Worm (Caenorhabditis elegans): ENCODE results near the gene C40A11.8.

DNA sequence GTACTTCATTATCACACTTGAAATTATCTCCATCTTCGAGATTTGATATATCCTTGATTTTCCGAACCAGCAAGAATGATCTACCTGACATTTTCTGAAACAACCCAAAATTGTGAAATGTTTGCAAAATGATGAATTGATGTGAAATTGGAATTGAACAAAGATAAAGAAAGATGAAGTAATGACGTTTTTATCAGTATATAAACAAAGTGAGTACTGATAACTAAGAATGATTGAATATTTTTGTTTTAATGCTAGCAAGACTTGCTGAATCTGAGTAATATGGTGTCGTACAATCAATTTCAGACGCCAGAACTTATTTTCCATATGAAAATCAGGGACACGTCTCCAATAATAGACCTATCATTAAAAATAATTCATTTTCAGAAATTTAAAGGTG is 28.6 kb downstream of the C40A11.8 start, which contains the start of gene math-37:
- TF ChIP-seq ama-1 (optimal IDR thresholded peaks at IDR 0.05) (no peak), hmbx-1 (tag; optimal IDR thresholded peaks at IDR 0.05) (no peak), hmg-4 (GFP tag; optimal IDR thresholded peaks at IDR 0.05) (no peak), F13C5.2 (tag; optimal IDR thresholded peaks at IDR 0.05) (no peak), tbx-37 (GFP tag; conservative IDR thresholded peaks at IDR 0.05) (no peak), ceh-13 (GFP tag; optimal IDR thresholded peaks at IDR 0.05) (no peak), hnd-1 (tag; optimal IDR thresholded peaks at IDR 0.05) (no peak), pes-1 (GFP tag; IDR thresholded peaks at IDR 0.05) (no peak), B0310.2 (tag; optimal IDR thresholded peaks at IDR 0.05) (no peak), flt-1 (GFP tag; IDR thresholded peaks at IDR 0.05) (no peak), aly-1 (tag; optimal IDR thresholded peaks at IDR 0.05) (no peak), ceh-36 (tag; optimal IDR thresholded peaks at IDR 0.05) (no peak), scrt-1 (GFP tag; IDR thresholded peaks at IDR 0.05) (no peak)

Data from whole organism, early embryonic.